Worm (Caenorhabditis elegans): Measurements from ENCODE around the gene C16A3.5.

Gene C16A3.5

DNA sequence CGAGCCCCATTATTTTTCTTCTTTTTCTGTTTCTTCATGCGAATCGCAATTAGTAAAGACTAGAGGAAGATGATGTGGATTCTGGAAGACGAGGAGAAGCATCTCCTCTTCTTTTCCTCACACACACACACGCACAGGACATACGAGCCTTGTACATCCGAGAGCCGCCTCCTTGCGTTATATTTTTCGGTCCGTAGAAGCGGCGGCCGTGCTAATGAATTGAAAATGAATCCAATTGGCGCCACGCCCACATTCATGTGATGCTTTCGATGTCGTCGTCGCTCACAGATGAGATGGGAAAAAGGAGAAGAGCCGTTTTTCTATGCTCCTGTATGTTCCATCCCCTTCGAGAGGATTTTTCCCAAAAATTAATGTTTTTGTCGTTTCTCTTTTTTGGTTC lies 29.1 kb upstream of the C16A3.5 start:
- TF ChIP-seq pha-4 (tag; optimal IDR thresholded peaks at IDR 0.05) (no peak), ceh-22 (tag; optimal IDR thresholded peaks at IDR 0.05) (no peak), tbx-7 (tag; optimal IDR thresholded peaks at IDR 0.05) (no peak), gmeb-2 (tag; optimal IDR thresholded peaks at IDR 0.05) (no peak), unc-3 (GFP tag; conservative IDR thresholded peaks at IDR 0.05) (no peak), unc-3 (tag; optimal IDR thresholded peaks at IDR 0.05) (no peak), pax-1 (tag; optimal IDR thresholded peaks at IDR 0.05) (no peak), ceh-19 (GFP tag; optimal IDR thresholded peaks at IDR 0.05) (no peak), ceh-48 (tag; optimal IDR thresholded peaks at IDR 0.05) (no peak), elt-2 (tag; optimal IDR thresholded peaks at IDR 0.05) (no peak), fkh-10 (GFP tag; optimal IDR thresholded peaks at IDR 0.05) (no peak), sox-4 (tag; optimal IDR thresholded peaks at IDR 0.05) (no peak), ceh-2 (tag; optimal IDR thresholded peaks at IDR 0.05) (no peak), ceh-30 (tag; optimal IDR thresholded peaks at IDR 0.05) (no peak), C08G9.2 (tag; optimal IDR thresholded peaks at IDR 0.05) (no peak), sox-2 (GFP tag; IDR thresholded peaks at IDR 0.05) (no peak), ceh-18 (tag; optimal IDR thresholded peaks at IDR 0.05) (no peak), madf-2 (tag; optimal IDR thresholded peaks at IDR 0.05) (no peak)

ce11 chrIII:6352459-6352858 lies 28.1 kb upstream of the C16A3.5 start:
- TF ChIP-seq F13H6.1 (tag; optimal IDR thresholded peaks at IDR 0.05), result no peak
- no peak for TF ChIP-seq fkh-6 (tag; optimal IDR thresholded peaks at IDR 0.05)
- no peak for TF ChIP-seq rnt-1 (tag; optimal IDR thresholded peaks at IDR 0.05)
- peak; percentile 67 for TF ChIP-seq unc-42 (tag; optimal IDR thresholded peaks at IDR 0.05)

ce11 chrIII:6353084-6353483 lies 27.5 kb upstream of the C16A3.5 start, which contains the start of gene akap-1:
Gene akap-1, plus strand, starts transcription at chrIII:6353384.
- no peak for TF ChIP-seq K09A11.1 (tag; optimal IDR thresholded peaks at IDR 0.05; ENCODE audit: insufficient read depth)
- no peak for TF ChIP-seq sdc-2 (tag; optimal IDR thresholded peaks at IDR 0.05)
- no peak for TF ChIP-seq elt-4 (tag; optimal IDR thresholded peaks at IDR 0.05)

DNA sequence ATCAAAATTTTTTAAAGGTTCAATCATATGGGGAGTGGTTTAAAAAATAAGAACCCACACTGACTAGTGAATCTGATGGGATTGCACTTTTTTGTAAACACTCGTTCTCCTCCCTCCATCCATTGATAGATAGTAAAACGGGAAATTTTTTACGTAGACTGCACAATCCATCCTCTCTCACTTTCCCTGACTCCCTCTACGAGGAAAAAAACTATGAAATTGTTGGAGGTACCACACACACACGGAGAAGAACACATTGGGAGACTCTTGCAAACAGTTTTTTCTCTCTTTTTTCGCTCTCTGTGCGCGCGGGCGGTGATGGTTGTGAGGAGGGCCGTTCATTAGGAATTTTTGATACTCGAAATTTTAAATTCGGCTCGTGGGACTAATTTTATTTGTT lies 25.2 kb upstream of the C16A3.5 start:
- TF ChIP-seq T23F11.4 (GFP tag; optimal IDR thresholded peaks at IDR 0.05) (no peak), gmeb-2 (tag; optimal IDR thresholded peaks at IDR 0.05) (no peak), ceh-34 (tag; optimal IDR thresholded peaks at IDR 0.05) (no peak), pqm-1 (tag; optimal IDR thresholded peaks at IDR 0.05) (no peak), npax-4 (tag; optimal IDR thresholded peaks at IDR 0.05) (no peak), ama-1 (optimal IDR thresholded peaks at IDR 0.05) (no peak), dve-1 (tag; optimal IDR thresholded peaks at IDR 0.05) (no peak), lin-11 (tag; optimal IDR thresholded peaks at IDR 0.05) (no peak), unc-55 (GFP tag; optimal IDR thresholded peaks at IDR 0.05) (no peak), hlh-6 (tag; optimal IDR thresholded peaks at IDR 0.05) (no peak), eyg-1 (tag; optimal IDR thresholded peaks at IDR 0.05) (no peak), ref-2 (tag; optimal IDR thresholded peaks at IDR 0.05) (no peak), tbx-7 (tag; optimal IDR thresholded peaks at IDR 0.05) (no peak), C38D4.7 (GFP tag; optimal IDR thresholded peaks at IDR 0.05) (no peak), ceh-19 (GFP tag; optimal IDR thresholded peaks at IDR 0.05) (no peak)

- TF ChIP-seq unc-42 (tag; optimal IDR thresholded peaks at IDR 0.05) (no peak), T23F11.4 (GFP tag; optimal IDR thresholded peaks at IDR 0.05) (no peak), elt-4 (tag; optimal IDR thresholded peaks at IDR 0.05) (no peak), eyg-1 (tag; optimal IDR thresholded peaks at IDR 0.05) (no peak), ceh-31 (tag; optimal IDR thresholded peaks at IDR 0.05) (no peak)
These were observed 24.6 kb upstream of the C16A3.5 start for ce11 chrIII:6356007-6356406.

Measured in whole organism, late embryonic.